Worm (Caenorhabditis elegans) whole organism, L4 larva: ENCODE data around the gene T28D9.1.

Source experiments
- nhr-11 ChIP-seq: fragments of 150-350 bp; optimal IDR thresholded peaks from 2 replicates; lab custom pipeline; 2014; ENCODE audit warnings: missing biosample characterization, missing genetic modification characterization
- sdz-12 ChIP-seq: fragments of 200-800 bp; sonication (Bioruptor generic); optimal IDR thresholded peaks from 2 replicates; lab custom pipeline; 2018; ENCODE audit warnings: mild to moderate bottlenecking, missing genetic modification characterization, missing compliant biosample characterization

DNA sequence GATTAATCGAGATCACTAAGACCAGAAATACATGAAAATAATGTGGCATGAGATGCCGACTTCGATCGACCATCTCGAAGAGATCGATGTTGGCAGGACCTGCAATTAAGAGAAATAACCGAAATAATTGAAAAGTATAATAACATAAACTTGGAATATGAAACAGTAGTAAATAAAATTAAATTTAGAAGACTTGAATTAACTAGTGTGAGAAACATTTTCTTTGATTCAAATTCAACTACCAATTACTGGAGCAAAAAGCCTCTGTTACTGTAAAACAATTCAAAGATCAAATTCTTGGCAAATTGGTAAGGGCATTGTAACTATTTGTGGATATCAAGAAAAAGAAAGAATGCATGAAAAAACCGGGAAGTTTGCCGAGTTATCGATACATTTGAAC, 21.7 kb downstream of the T28D9.1 start, which contains the start of gene R05G9R.1:
- TF ChIP-seq nhr-11 (tag; lab: Kevin White, UChicago) (no peak), sdz-12 (no peak)
